Worm (Caenorhabditis elegans) whole organism, L4 larva: ENCODE results near the gene tig-2.

Experiments used
- attf-4 ChIP-seq: sonication (generic microtip); optimal IDR thresholded peaks from 3 replicates; lab custom pipeline; 2017; ENCODE audit warnings: missing biosample characterization, missing genetic modification characterization
- ceh-82 ChIP-seq: sonication (generic microtip); optimal IDR thresholded peaks from 2 replicates; lab custom pipeline; 2017; ENCODE audit warnings: missing biosample characterization, missing genetic modification characterization
- dmd-9 ChIP-seq: fragments of 200-800 bp; sonication (Bioruptor generic); IDR thresholded peaks from 2 replicates; pipeline ENCODE4 v1.3.6; 2022; ENCODE audit warnings: missing genetic modification reagents, missing genetic modification characterization, missing compliant biosample characterization
- dpl-1 ChIP-seq: fragments of 150-350 bp; optimal IDR thresholded peaks from 2 replicates; lab custom pipeline; 2014; ENCODE audit warnings: missing biosample characterization, missing genetic modification reagents, missing genetic modification characterization
- jun-1 ChIP-seq: fragments of 150-350 bp; optimal IDR thresholded peaks from 2 replicates; lab custom pipeline; 2014; ENCODE audit warnings: missing biosample characterization, missing genetic modification reagents, missing genetic modification characterization
- lin-13 ChIP-seq: fragments of 150-350 bp; optimal IDR thresholded peaks from 2 replicates; lab custom pipeline; 2014; ENCODE audit warnings: missing biosample characterization, missing genetic modification reagents, missing genetic modification characterization
- mdl-1 ChIP-seq, 2 experiments: fragments of 150-350 bp in 1 of 2; sonication (generic microtip) in 1 of 2; optimal IDR thresholded peaks; 2 replicates each; lab custom pipeline; 2014 to 2017; ENCODE audit warnings: missing biosample characterization in 2 of 2, missing genetic modification characterization in 2 of 2
- mep-1 ChIP-seq: fragments of 150-350 bp; sonication (generic microtip); optimal IDR thresholded peaks from 3 replicates; lab custom pipeline; 2014; ENCODE audit warnings: missing biosample characterization, missing genetic modification characterization
- set-16 ChIP-seq: fragments of 200-800 bp; sonication (Bioruptor generic); IDR thresholded peaks from 2 replicates; pipeline ENCODE4 v1.3.6; 2022; ENCODE audit warnings: missing genetic modification reagents, missing genetic modification characterization, missing compliant biosample characterization
- unc-39 ChIP-seq: sonication (generic microtip); optimal IDR thresholded peaks from 2 replicates; lab custom pipeline; 2017; ENCODE audit warnings: missing biosample characterization, missing genetic modification characterization
- zag-1 ChIP-seq: fragments of 150-350 bp; optimal IDR thresholded peaks from 2 replicates; lab custom pipeline; 2014; ENCODE audit warnings: missing biosample characterization, missing genetic modification characterization
- zip-2 ChIP-seq: fragments of 150-350 bp; optimal IDR thresholded peaks from 2 replicates; lab custom pipeline; 2014; ENCODE audit warnings: missing biosample characterization, missing genetic modification characterization

DNA sequence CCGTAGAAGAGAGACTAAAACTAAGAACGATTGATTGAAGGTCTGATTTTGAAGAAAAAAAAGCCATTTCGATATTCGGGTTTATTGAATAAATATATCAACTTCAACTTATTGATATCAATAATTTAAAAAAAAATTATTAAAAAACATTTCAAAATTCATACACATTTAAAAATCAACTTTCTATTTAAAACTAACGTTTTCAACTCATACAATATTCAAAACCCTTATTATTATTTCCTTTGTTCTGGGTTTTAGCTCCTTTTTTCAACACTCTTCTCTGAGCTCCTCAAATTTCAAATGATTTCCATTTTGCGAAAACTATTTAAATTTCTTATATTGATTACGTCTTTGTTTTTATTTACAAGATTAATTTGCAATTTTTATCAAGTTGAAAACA is 15.3 kb upstream of the tig-2 start, which contains the start of gene C18G1.7:
- TF ChIP-seq jun-1, result no peak
- TF ChIP-seq lin-13 (GFP tag; lab: Kevin White, UChicago), result no peak
- no peak for TF ChIP-seq dmd-9 (GFP tag; lab: Robert Waterston, UW)
- no peak for TF ChIP-seq zag-1 (tag; lab: Kevin White, UChicago)
- TF ChIP-seq mdl-1 (tag; optimal IDR thresholded peaks at IDR 0.05; lab: Kevin White, UChicago), result no peak
- no peak for TF ChIP-seq mep-1 (tag; lab: Kevin White, UChicago)
- no peak for TF ChIP-seq zip-2
- no peak for TF ChIP-seq ceh-82 (tag; lab: Kevin White, UChicago)
- TF ChIP-seq dpl-1 (GFP tag; lab: Kevin White, UChicago), result no peak
- no peak for TF ChIP-seq unc-39 (tag; lab: Kevin White, UChicago)
- no peak for TF ChIP-seq set-16 (GFP tag; lab: Robert Waterston, UW)
- no peak for TF ChIP-seq attf-4 (tag; lab: Kevin White, UChicago)
